Fruit fly (Drosophila melanogaster) Kc167 (cell line): ENCODE data around the gene CG14300.

Source experiments
- Myc ChIP-seq: fragments of >200 bp; optimal IDR thresholded peaks from 2 replicates; lab custom pipeline; 2017; ENCODE audit warnings: missing external identifiers
- Sin3A ChIP-seq: fragments of >200 bp; optimal IDR thresholded peaks from 2 replicates; lab custom pipeline; 2018; ENCODE audit warnings: missing external identifiers
- h ChIP-seq: fragments of >200 bp; optimal IDR thresholded peaks from 3 replicates; lab custom pipeline; 2018; ENCODE audit warnings: missing external identifiers
- insv ChIP-seq: fragments of >200 bp; optimal IDR thresholded peaks from 3 replicates; lab custom pipeline; 2018; ENCODE audit warnings: missing external identifiers
- psq ChIP-seq: fragments of >200 bp; optimal IDR thresholded peaks from 2 replicates; lab custom pipeline; 2017; ENCODE audit warnings: missing external identifiers
- ttk ChIP-seq: sonication (Bioruptor generic); optimal IDR thresholded peaks from 2 replicates; lab custom pipeline; 2017; ENCODE audit warnings: missing external identifiers

Gene CG14300

DNA sequence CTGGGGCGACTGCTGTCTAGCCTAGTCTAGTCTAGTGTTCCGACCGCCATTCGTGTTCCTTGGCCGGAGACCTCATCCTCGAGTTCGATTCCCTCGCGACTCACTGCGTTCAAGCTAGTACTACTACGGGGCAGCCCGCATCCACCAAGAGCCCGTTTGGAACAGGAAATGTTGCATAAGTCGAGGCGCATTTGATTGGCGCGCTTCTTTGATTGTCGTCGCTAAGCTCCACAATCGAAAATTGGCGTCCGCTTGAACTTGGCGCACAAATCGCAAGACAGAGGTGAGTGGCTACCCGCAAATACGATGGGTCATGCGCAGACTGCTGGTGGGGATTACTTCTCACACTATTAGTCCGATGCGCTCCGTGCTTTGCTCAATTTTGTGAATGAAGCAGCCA, 12.5 kb downstream of the CG14300 start:
- TF ChIP-seq h (lab: Kevin White, UChicago): no peak
- no peak for TF ChIP-seq psq (lab: Kevin White, UChicago)
- TF ChIP-seq ttk (lab: Kevin White, UChicago): no peak
- TF ChIP-seq insv (lab: Kevin White, UChicago): no peak
- TF ChIP-seq Myc (lab: Kevin White, UChicago): no peak
- TF ChIP-seq Sin3A: no peak

DNA sequence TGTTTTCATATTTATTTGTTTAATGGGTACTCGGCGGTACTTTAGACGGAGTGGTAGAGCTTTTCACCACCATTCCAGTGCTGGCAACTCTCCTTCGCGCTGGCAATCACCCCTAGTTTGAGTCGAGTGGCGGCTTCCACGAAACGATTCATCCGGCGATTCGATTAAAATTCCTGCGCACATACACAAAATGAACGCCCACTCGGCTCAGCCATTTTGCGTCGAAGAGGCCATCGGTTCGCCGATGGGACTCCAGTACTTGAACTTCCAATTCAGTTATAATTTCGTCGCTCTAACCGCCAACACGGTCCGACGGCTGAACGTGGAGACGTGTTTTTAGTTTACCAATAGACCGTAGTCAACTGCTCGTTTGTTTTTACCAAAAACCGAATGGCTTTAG, 13.2 kb downstream of the CG14300 start, which contains the start of the genes CG46318 and ChT:
CG46318 (plus strand) TSS at position 273 of the 400 bp plus-strand sequence.
ChT (plus strand) TSS at position 273 of the 400 bp plus-strand sequence.
- TF ChIP-seq psq (lab: Kevin White, UChicago) (no peak), ttk (lab: Kevin White, UChicago) (no peak), insv (lab: Kevin White, UChicago) (no peak), Myc (lab: Kevin White, UChicago) (no peak), h (lab: Kevin White, UChicago) (no peak), Sin3A (no peak)

dm6 chr3R:18677500-18677940, 16.0 kb downstream of the CG14300 start, which contains the start of the genes dind and CG7706:
dind (minus strand) TSS chr3R:18677539.
CG7706 (plus strand) TSS chr3R:18677818.
- TF ChIP-seq Myc (lab: Kevin White, UChicago) (no peak), h (lab: Kevin White, UChicago) (no peak), insv (lab: Kevin White, UChicago) (no peak), psq (lab: Kevin White, UChicago) (no peak), Sin3A (no peak), ttk (lab: Kevin White, UChicago) (no peak)

DNA sequence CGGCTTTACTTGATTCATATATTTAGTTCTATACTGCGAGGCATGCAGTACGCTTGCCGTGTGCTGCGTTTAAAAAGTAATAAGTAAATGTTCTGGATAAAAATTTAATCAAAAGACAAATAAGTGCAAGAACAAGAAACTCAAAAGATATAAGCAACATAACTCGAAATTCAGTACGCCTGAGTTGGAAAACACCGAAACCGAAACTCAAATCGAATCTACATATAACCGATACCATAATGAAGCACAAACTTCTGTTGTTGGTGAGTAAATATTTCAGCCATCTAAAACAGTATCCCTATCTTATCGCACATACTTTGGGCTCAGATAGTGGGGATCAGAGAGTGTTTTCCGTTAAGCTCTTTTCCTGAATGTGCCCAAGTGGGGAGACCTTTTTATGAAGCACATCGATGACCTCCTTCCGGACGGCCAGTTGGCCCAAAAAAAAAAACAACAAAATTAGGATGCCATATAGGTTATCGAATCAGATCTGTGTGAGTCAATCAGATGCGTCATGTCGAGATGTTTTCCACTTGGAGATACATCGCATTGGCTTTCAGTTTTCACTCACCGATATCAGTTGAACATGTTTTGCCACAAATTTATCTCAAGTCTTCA, 22.3 kb downstream of the CG14300 start, which contains the start of gene CG31230:
CG31230 (plus strand) TSS at position 568 of the 618 bp plus-strand sequence.
- no peak for TF ChIP-seq Sin3A
- TF ChIP-seq psq (lab: Kevin White, UChicago): no peak
- TF ChIP-seq Myc (lab: Kevin White, UChicago): no peak
- TF ChIP-seq insv (lab: Kevin White, UChicago): no peak
- TF ChIP-seq ttk (lab: Kevin White, UChicago): no peak
- TF ChIP-seq h (lab: Kevin White, UChicago): no peak

dm6 chr3R:18670441-18671111, 22.9 kb downstream of the CG14300 start:
- no peak for TF ChIP-seq Sin3A

- TF ChIP-seq insv (lab: Kevin White, UChicago) (no peak), Myc (lab: Kevin White, UChicago) (no peak), ttk (lab: Kevin White, UChicago) (no peak), h (lab: Kevin White, UChicago) (no peak), Sin3A (no peak), psq (lab: Kevin White, UChicago) (no peak)
Measured at dm6 chr3R:18669812-18670211, 23.7 kb downstream of the CG14300 start.

DNA sequence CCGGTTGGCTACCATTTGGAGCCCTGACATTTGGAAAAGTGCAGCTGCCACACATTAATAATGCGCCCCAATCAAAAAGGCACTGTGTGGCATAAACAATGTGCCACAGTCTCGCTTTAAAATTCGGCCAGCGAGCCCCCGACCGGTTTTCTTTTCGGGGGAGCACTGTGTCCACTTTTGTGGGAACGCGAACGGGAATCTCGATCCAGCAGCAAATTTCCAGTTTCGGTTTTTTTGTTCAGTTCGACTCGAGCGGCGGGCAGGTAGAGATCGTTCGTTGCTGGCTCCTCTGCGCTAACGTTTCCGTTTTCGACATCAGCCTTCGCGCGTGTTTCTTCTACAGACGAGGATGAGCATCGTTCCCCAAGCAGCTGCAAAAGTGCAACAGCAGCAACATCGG, 24.4 kb downstream of the CG14300 start, which contains the start of gene CG7702:
CG7702 (plus strand) TSS at position 239 of the 400 bp plus-strand sequence.
- no peak for TF ChIP-seq ttk (lab: Kevin White, UChicago)
- TF ChIP-seq psq (lab: Kevin White, UChicago): no peak
- no peak for TF ChIP-seq Myc (lab: Kevin White, UChicago)
- no peak for TF ChIP-seq h (lab: Kevin White, UChicago)
- TF ChIP-seq Sin3A: no peak
- TF ChIP-seq insv (lab: Kevin White, UChicago): no peak

DNA sequence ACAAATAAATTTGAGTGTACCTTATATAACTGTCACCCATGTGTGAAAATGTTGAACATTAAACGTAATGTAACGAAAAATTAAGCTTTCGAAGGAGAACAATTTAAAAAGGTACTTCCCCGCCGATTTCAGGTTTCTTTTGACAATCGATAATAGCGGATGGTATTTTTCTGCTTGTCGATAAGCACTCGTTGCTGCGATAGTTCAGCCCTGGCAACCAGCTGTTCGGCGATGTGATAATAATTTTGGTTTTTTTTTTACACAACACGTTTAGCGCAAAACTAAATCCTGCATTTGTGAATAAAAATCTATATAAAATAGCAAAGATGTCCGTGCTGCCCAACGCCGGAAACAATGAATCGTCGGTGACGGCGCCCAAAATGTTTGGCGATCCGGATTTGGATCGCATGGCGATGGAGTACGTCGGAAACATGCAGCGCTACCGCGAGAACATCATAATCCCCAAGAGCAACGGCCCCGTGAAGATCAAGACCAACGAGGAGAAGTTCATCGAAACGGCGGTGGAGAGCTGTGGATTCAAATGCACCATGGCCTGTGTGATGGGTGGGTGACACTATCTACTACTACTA, 25.8 kb downstream of the CG14300 start, which contains the start of gene CG31229:
CG31229 (plus strand) TSS at position 194 of the 590 bp plus-strand sequence.
- no peak for TF ChIP-seq insv (lab: Kevin White, UChicago)
- no peak for TF ChIP-seq psq (lab: Kevin White, UChicago)
- TF ChIP-seq Sin3A: no peak
- no peak for TF ChIP-seq ttk (lab: Kevin White, UChicago)
- TF ChIP-seq h (lab: Kevin White, UChicago): no peak

- TF ChIP-seq h (lab: Kevin White, UChicago): no peak
- TF ChIP-seq Myc (lab: Kevin White, UChicago): no peak
- TF ChIP-seq insv (lab: Kevin White, UChicago): no peak
- TF ChIP-seq Sin3A: no peak
- no peak for TF ChIP-seq psq (lab: Kevin White, UChicago)
- no peak for TF ChIP-seq ttk (lab: Kevin White, UChicago)
Measured at dm6 chr3R:18665061-18665460, 28.4 kb downstream of the CG14300 start, which contains the start of gene CG31231. CG31231 (plus strand) TSS chr3R:18665361.

- TF ChIP-seq Myc (lab: Kevin White, UChicago) (no peak), ttk (lab: Kevin White, UChicago) (no peak), Sin3A (no peak), h (lab: Kevin White, UChicago) (no peak), psq (lab: Kevin White, UChicago) (no peak), insv (lab: Kevin White, UChicago) (no peak)
Measured at dm6 chr3R:18663525-18663924, 30.0 kb downstream of the CG14300 start, which contains the start of the genes Cpsf73 and Gos28. Cpsf73 (minus strand) TSS chr3R:18663552. Gos28 (plus strand) TSS chr3R:18663738.

DNA sequence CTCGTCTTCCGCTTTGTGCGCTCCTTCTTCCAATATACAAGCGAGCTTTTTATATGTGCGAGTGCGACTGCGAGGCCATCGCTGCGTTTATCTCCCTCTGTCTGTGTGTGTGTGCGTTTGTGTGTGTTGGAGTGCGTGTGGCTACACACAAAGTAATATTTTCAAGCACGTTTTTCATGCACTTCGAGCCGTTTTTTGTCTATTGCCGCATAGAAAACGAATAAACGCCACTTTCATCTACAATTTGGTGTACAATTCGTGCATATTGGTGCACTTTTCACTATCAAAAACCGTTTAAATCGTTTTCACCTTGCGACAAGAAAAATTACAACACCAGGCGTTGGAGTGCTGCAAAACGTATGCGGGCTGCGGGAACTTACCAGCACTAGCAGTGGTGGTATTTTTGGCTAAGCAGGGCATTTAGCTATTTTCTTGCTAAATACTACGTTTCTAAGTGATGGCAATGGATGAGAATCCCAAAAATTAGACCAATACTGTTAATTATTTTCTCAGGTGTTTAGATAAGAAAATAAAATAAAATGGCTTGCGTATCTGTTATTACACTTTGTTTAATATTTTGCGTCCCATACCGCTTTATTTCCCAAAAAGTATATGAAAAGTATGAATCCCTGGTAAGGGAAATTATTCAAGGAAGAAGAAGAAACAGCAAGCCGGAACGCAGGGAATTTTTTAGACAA, 34.4 kb downstream of the CG14300 start, which contains the start of the genes CG31224 and CstF64:
CG31224 (minus strand) TSS at position 365 of the 698 bp plus-strand sequence.
CstF64 (plus strand) TSS at position 674 of the 698 bp plus-strand sequence.
- TF ChIP-seq Myc (lab: Kevin White, UChicago): no peak
- no peak for TF ChIP-seq psq (lab: Kevin White, UChicago)
- no peak for TF ChIP-seq ttk (lab: Kevin White, UChicago)
- no peak for TF ChIP-seq h (lab: Kevin White, UChicago)
- no peak for TF ChIP-seq insv (lab: Kevin White, UChicago)
- TF ChIP-seq Sin3A: no peak
